Fruit fly (Drosophila melanogaster): ENCODE results near the gene Acsf3.
A peak's percentile ranks its signal among the peaks of the same experiment; 100 is the strongest.

Gene Acsf3

DNA sequence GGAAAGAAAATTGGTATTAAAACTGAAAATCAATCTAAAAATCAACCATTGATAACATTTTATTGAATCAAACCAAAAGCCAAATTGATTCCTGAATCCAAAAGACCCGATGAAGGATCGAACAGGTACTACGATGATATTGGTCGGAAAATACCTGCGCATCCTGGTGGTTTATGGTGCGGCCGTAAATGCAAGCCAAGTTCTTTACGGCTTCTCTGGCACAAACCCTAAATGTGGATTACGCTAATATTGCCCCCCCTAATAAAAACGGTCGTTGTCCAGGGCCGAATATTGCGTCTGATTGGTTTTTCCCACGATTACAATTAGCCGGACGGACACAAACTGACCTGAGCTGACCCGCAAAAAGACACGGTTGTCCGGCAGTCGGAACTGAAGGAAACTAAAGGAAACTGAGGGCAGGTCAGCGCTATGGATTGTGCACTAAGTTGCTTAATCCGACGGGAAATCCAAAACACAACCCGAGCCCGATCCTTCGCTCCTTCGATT, 32.1 kb upstream of the Acsf3 start:
- TF ChIP-seq CG18764 (GFP tag; optimal IDR thresholded peaks at IDR 0.05): no peak
- peak; percentile 97 for TF ChIP-seq cad (GFP tag; optimal IDR thresholded peaks at IDR 0.05)
- no peak for TF ChIP-seq Six4 (GFP tag; optimal IDR thresholded peaks at IDR 0.05)
- TF ChIP-seq tll (GFP tag; optimal IDR thresholded peaks at IDR 0.05): peak in 1 of 2 experiments; percentile 85
- TF ChIP-seq CG15479 (GFP tag; optimal IDR thresholded peaks at IDR 0.05): peak; percentile 70
- peak; percentile 56 for TF ChIP-seq zen (tag; optimal IDR thresholded peaks at IDR 0.05)
- peak; percentile 76 for TF ChIP-seq CG7271 (tag; optimal IDR thresholded peaks at IDR 0.05)

DNA sequence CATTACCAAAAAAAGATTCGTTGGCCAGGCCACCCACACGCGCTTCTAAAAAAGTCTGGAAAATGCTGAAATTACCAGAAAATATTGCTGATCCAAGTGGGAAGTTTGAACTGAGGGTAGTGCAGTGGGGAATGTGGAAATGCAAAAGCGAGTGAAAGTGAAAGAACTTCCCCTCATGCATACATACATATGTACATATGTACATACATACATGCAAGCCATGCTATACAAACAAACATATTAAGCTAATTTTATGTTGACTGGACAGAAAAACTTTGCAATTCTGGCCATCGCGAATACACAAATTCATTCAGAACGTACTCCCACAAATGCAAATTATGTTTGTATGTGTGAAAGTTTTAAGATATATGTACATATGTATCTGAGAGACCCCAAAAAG, 30.5 kb upstream of the Acsf3 start:
- TF ChIP-seq Blimp-1 (GFP tag; optimal IDR thresholded peaks at IDR 0.05): no peak
- no peak for TF ChIP-seq kah (GFP tag; optimal IDR thresholded peaks at IDR 0.05)
- no peak for TF ChIP-seq CG13775 (GFP tag; optimal IDR thresholded peaks at IDR 0.05)
- TF ChIP-seq C15 (GFP tag; IDR thresholded peaks at IDR 0.05): no peak
- TF ChIP-seq Fer3 (tag; optimal IDR thresholded peaks at IDR 0.05): no peak
- peak; percentile 54 for TF ChIP-seq Med (GFP tag)
- TF ChIP-seq NfI (GFP tag; optimal IDR thresholded peaks at IDR 0.05): no peak

dm6 chrX:7299399-7300355, 29.2 kb upstream of the Acsf3 start:
- no peak for TF ChIP-seq sens-2 (GFP tag; IDR thresholded peaks at IDR 0.05)
- peak; percentile 81 for TF ChIP-seq CG12769 (tag; optimal IDR thresholded peaks at IDR 0.05)
- no peak for TF ChIP-seq Sin3A (optimal IDR thresholded peaks at IDR 0.05)
- no peak for TF ChIP-seq zf30C (GFP tag; optimal IDR thresholded peaks at IDR 0.05)
- TF ChIP-seq tx (GFP tag; optimal IDR thresholded peaks at IDR 0.05): peak; percentile 41
- peak; percentile 2 for TF ChIP-seq Mad (GFP tag; optimal IDR thresholded peaks at IDR 0.05)
- peak; percentile 100 for TF ChIP-seq CG3407 (GFP tag; optimal IDR thresholded peaks at IDR 0.05)
- TF ChIP-seq Gsc (GFP tag; IDR thresholded peaks at IDR 0.05): no peak
- TF ChIP-seq CG2678 (tag; optimal IDR thresholded peaks at IDR 0.05): peak; percentile 74
- no peak for TF ChIP-seq CG10565 (GFP tag; optimal IDR thresholded peaks at IDR 0.05)
- no peak for TF ChIP-seq fd64A (GFP tag; optimal IDR thresholded peaks at IDR 0.05)
- TF ChIP-seq CG2875 (GFP tag; optimal IDR thresholded peaks at IDR 0.05): no peak
- no peak for TF ChIP-seq CG13775 (GFP tag; optimal IDR thresholded peaks at IDR 0.05)
- TF ChIP-seq tna (GFP tag; IDR thresholded peaks at IDR 0.05; ENCODE audit: partially characterized antibody): no peak
- TF ChIP-seq jigr1 (GFP tag; IDR thresholded peaks at IDR 0.05): no peak
- no peak for TF ChIP-seq vfl (GFP tag; optimal IDR thresholded peaks at IDR 0.05)
- no peak for TF ChIP-seq CG12071 (GFP tag; optimal IDR thresholded peaks at IDR 0.05)
- TF ChIP-seq grn (GFP tag; optimal IDR thresholded peaks at IDR 0.05): no peak
- no peak for TF ChIP-seq CG12942 (GFP tag; optimal IDR thresholded peaks at IDR 0.05)
- 0 out of 3 replicates have a peak, but pooled peaks have one; percentile 22 for TF ChIP-seq Dbx (GFP tag; IDR thresholded peaks at IDR 0.05)
- no peak for TF ChIP-seq CG12299 (tag; optimal IDR thresholded peaks at IDR 0.05)
- no peak for TF ChIP-seq CG2129 (GFP tag; IDR thresholded peaks at IDR 0.05; ENCODE audit: partially characterized antibody)
- TF ChIP-seq Spps (tag; optimal IDR thresholded peaks at IDR 0.05): peak; percentile 13
- peak; percentile 69 for TF ChIP-seq lmd (GFP tag; IDR thresholded peaks at IDR 0.05)
- TF ChIP-seq tin (GFP tag; optimal IDR thresholded peaks at IDR 0.05): peak; percentile 29
- TF ChIP-seq D19A (tag; optimal IDR thresholded peaks at IDR 0.05): peak; percentile 30
- no peak for TF ChIP-seq pita (GFP tag; optimal IDR thresholded peaks at IDR 0.05)
- TF ChIP-seq cg (GFP tag; optimal IDR thresholded peaks at IDR 0.05): peak; percentile 92
- peak; percentile 37 for TF ChIP-seq org-1 (GFP tag; optimal IDR thresholded peaks at IDR 0.05)
- TF ChIP-seq CG2712 (tag; optimal IDR thresholded peaks at IDR 0.05): peak; percentile 54
- TF ChIP-seq pfk (GFP tag; optimal IDR thresholded peaks at IDR 0.05): no peak
- TF ChIP-seq dmrt11E (tag; optimal IDR thresholded peaks at IDR 0.05): peak; percentile 18
